Fruit fly (Drosophila melanogaster) whole organism, embryonic: ENCODE measurements around the gene CG1233.
A peak's percentile ranks its signal among the peaks of the same experiment; 100 is the strongest.

Experiments used
- BtbVII ChIP-seq: fragments of 200-800 bp; sonication (Bioruptor generic); optimal IDR thresholded peaks from 3 replicates; lab custom pipeline; 2017; ENCODE audit warnings: missing biosample characterization, mild to moderate bottlenecking, missing genetic modification characterization
- Bteb2 ChIP-seq: fragments of 200-800 bp; sonication (Bioruptor generic); optimal IDR thresholded peaks from 2 replicates; lab custom pipeline; 2016; ENCODE audit warnings: missing biosample characterization, missing genetic modification characterization
- CG10274 ChIP-seq: fragments of 200-800 bp; sonication (Bioruptor generic); optimal IDR thresholded peaks from 3 replicates; lab custom pipeline; 2017; ENCODE audit warnings: missing biosample characterization, mild to moderate bottlenecking, missing genetic modification characterization
- CG1233 ChIP-seq: fragments of 200-800 bp; sonication (Bioruptor generic); optimal IDR thresholded peaks from 4 replicates; lab custom pipeline; 2018; ENCODE audit warnings: missing biosample characterization, mild to moderate bottlenecking, missing genetic modification characterization
- CG12769 ChIP-seq: fragments of 200-800 bp; sonication (Bioruptor generic); optimal IDR thresholded peaks from 2 replicates; lab custom pipeline; 2019; ENCODE audit warnings: missing biosample characterization, mild to moderate bottlenecking, missing genetic modification characterization, moderate library complexity
- CG15269 ChIP-seq: fragments of 200-800 bp; sonication (Bioruptor generic); optimal IDR thresholded peaks from 2 replicates; lab custom pipeline; 2018; ENCODE audit warnings: missing biosample characterization, mild to moderate bottlenecking, missing genetic modification characterization, moderate library complexity
- CG15479 ChIP-seq: fragments of 200-800 bp; sonication (Bioruptor generic); optimal IDR thresholded peaks from 3 replicates; lab custom pipeline; 2019; ENCODE audit warnings: missing biosample characterization, mild to moderate bottlenecking, missing genetic modification characterization, moderate library complexity
- CG1603 ChIP-seq: fragments of 200-800 bp; sonication (Bioruptor generic); optimal IDR thresholded peaks from 2 replicates; lab custom pipeline; 2019; ENCODE audit warnings: missing biosample characterization, mild to moderate bottlenecking, missing genetic modification characterization, moderate library complexity
- CG17385 ChIP-seq: fragments of 200-800 bp; sonication (Bioruptor generic); optimal IDR thresholded peaks from 3 replicates; lab custom pipeline; 2018; ENCODE audit warnings: missing biosample characterization, mild to moderate bottlenecking, missing genetic modification characterization
- CG8089 ChIP-seq: fragments of 200-800 bp; sonication (Bioruptor generic); optimal IDR thresholded peaks from 3 replicates; lab custom pipeline; 2016; ENCODE audit warnings: missing biosample characterization, missing genetic modification characterization
- CG9437 ChIP-seq: fragments of 200-800 bp; sonication (Bioruptor generic); optimal IDR thresholded peaks from 2 replicates; lab custom pipeline; 2018; ENCODE audit warnings: missing biosample characterization, mild to moderate bottlenecking, missing genetic modification characterization
- CHES-1-like ChIP-seq: fragments of 200-800 bp; sonication (Bioruptor generic); optimal IDR thresholded peaks from 2 replicates; lab custom pipeline; 2016; ENCODE audit warnings: missing biosample characterization, missing genetic modification characterization
- D ChIP-seq, 2 experiments: fragments of 200-800 bp in 1 of 2; fragments of >200 bp in 1 of 2; sonication (Bioruptor generic) in 1 of 2; optimal IDR thresholded peaks; 2 replicates in 1 of 2; 3 replicates in 1 of 2; lab custom pipeline; 2017; ENCODE audit warnings: mild to moderate bottlenecking in 1 of 2, missing biosample characterization in 1 of 2, missing genetic modification characterization in 1 of 2, missing genetic modification reagents in 1 of 2
- Deaf1 ChIP-seq: fragments of 200-800 bp; optimal IDR thresholded peaks from 3 replicates; lab custom pipeline; 2019; ENCODE audit warnings: missing biosample characterization, mild to moderate bottlenecking, missing genetic modification characterization, moderate library complexity
- Dfd ChIP-seq, 2 experiments: fragments of >200 bp; optimal IDR thresholded peaks; 2 replicates each; lab custom pipeline; 2017; ENCODE audit warnings: missing biosample characterization in 2 of 2, missing genetic modification characterization in 2 of 2
- Med ChIP-seq: fragments of 200-800 bp; sonication (Bioruptor generic); peaks from one replicate; lab custom pipeline; 2016; ENCODE audit warnings: missing biosample characterization, missing genetic modification characterization, mild to moderate bottlenecking, inconsistent platforms, moderate library complexity
- NC2α ChIP-seq: fragments of 200-800 bp; sonication (Bioruptor generic); optimal IDR thresholded peaks from 2 replicates; lab custom pipeline; 2016; ENCODE audit warnings: missing biosample characterization, missing genetic modification characterization
- NK7.1 ChIP-seq: fragments of 200-800 bp; sonication (Bioruptor generic); optimal IDR thresholded peaks from 3 replicates; lab custom pipeline; 2016; ENCODE audit warnings: missing biosample characterization, missing genetic modification characterization
- Nf-YB ChIP-seq: fragments of 200-800 bp; sonication (Bioruptor generic); optimal IDR thresholded peaks from 3 replicates; lab custom pipeline; 2019; ENCODE audit warnings: missing biosample characterization, mild to moderate bottlenecking, missing genetic modification characterization, moderate library complexity
- Sox102F ChIP-seq: fragments of 200-800 bp; sonication (Bioruptor generic); optimal IDR thresholded peaks from 2 replicates; lab custom pipeline; 2018; ENCODE audit warnings: missing biosample characterization, mild to moderate bottlenecking, missing genetic modification characterization, moderate library complexity
- Sry-δ ChIP-seq: fragments of 200-800 bp; sonication (Bioruptor generic); optimal IDR thresholded peaks from 2 replicates; lab custom pipeline; 2016; ENCODE audit warnings: missing biosample characterization, missing genetic modification characterization
- Taf1 ChIP-seq: fragments of 200-800 bp; sonication (Bioruptor generic); IDR thresholded peaks from 2 replicates; pipeline ENCODE4 v1.3.6; 2022; ENCODE audit warnings: missing biosample characterization, missing genetic modification characterization
- YL-1 ChIP-seq: fragments of 200-800 bp; sonication (Bioruptor generic); optimal IDR thresholded peaks from 3 replicates; lab custom pipeline; 2017; ENCODE audit warnings: missing biosample characterization, mild to moderate bottlenecking, missing genetic modification characterization
- aop ChIP-seq: fragments of 200-800 bp; sonication (Bioruptor generic); IDR thresholded peaks from 2 replicates; pipeline ENCODE4 v1.3.6; 2022; ENCODE audit warnings: missing biosample characterization, missing genetic modification characterization
- gcm ChIP-seq: fragments of 200-800 bp; sonication (Bioruptor generic); optimal IDR thresholded peaks from 2 replicates; lab custom pipeline; 2019; ENCODE audit warnings: missing biosample characterization, mild to moderate bottlenecking, missing genetic modification characterization, moderate library complexity
- gro ChIP-seq: fragments of 200-800 bp; sonication (Bioruptor generic); optimal IDR thresholded peaks from 2 replicates; lab custom pipeline; 2016; ENCODE audit warnings: missing biosample characterization, missing genetic modification characterization
- lab ChIP-seq: fragments of 200-800 bp; sonication (Bioruptor generic); optimal IDR thresholded peaks from 3 replicates; lab custom pipeline; 2017; ENCODE audit warnings: missing biosample characterization, missing genetic modification characterization, mild to moderate bottlenecking, moderate library complexity, missing genetic modification reagents
- oc ChIP-seq: fragments of 200-800 bp; sonication (Bioruptor generic); optimal IDR thresholded peaks from 2 replicates; lab custom pipeline; 2018; ENCODE audit warnings: missing biosample characterization, mild to moderate bottlenecking, missing genetic modification characterization, moderate library complexity
- p53 ChIP-seq: fragments of 200-800 bp; sonication (Bioruptor generic); optimal IDR thresholded peaks from 2 replicates; lab custom pipeline; 2016; ENCODE audit warnings: missing biosample characterization, missing genetic modification characterization
- phol ChIP-seq: fragments of 200-800 bp; sonication (Bioruptor generic); optimal IDR thresholded peaks from 3 replicates; lab custom pipeline; 2018; ENCODE audit warnings: missing biosample characterization, mild to moderate bottlenecking, missing genetic modification characterization, moderate library complexity
- pros ChIP-seq: fragments of 200-800 bp; sonication (Bioruptor generic); optimal IDR thresholded peaks from 3 replicates; lab custom pipeline; 2019; ENCODE audit warnings: missing biosample characterization, mild to moderate bottlenecking, missing genetic modification characterization, moderate library complexity
- pzg ChIP-seq: fragments of 200-800 bp; sonication (Bioruptor generic); optimal IDR thresholded peaks from 3 replicates; lab custom pipeline; 2018; ENCODE audit warnings: missing biosample characterization, mild to moderate bottlenecking, missing genetic modification characterization, moderate library complexity
- sens ChIP-seq: fragments of 200-800 bp; sonication (Bioruptor generic); peaks from one replicate; lab custom pipeline; 2016; ENCODE audit warnings: missing biosample characterization, missing genetic modification characterization
- sens-2 ChIP-seq: fragments of 200-800 bp; sonication (Bioruptor generic); IDR thresholded peaks from 2 replicates; pipeline ENCODE4 v1.3.6; 2022; ENCODE audit warnings: missing biosample characterization, missing genetic modification characterization
- zen ChIP-seq: fragments of 200-800 bp; sonication (Bioruptor generic); optimal IDR thresholded peaks from 3 replicates; lab custom pipeline; 2018; ENCODE audit warnings: missing biosample characterization, mild to moderate bottlenecking, missing genetic modification characterization, moderate library complexity
- zen2 ChIP-seq: fragments of 200-800 bp; sonication (Bioruptor generic); IDR thresholded peaks from 3 replicates; pipeline ENCODE4 v1.3.6; 2022; ENCODE audit warnings: missing biosample characterization, missing genetic modification characterization; ENCODE audit not compliant: partially characterized antibody
- zf30C ChIP-seq: fragments of 200-800 bp; sonication (Bioruptor generic); optimal IDR thresholded peaks from 3 replicates; lab custom pipeline; 2018; ENCODE audit warnings: missing biosample characterization, mild to moderate bottlenecking, missing genetic modification characterization

Gene CG1233

DNA sequence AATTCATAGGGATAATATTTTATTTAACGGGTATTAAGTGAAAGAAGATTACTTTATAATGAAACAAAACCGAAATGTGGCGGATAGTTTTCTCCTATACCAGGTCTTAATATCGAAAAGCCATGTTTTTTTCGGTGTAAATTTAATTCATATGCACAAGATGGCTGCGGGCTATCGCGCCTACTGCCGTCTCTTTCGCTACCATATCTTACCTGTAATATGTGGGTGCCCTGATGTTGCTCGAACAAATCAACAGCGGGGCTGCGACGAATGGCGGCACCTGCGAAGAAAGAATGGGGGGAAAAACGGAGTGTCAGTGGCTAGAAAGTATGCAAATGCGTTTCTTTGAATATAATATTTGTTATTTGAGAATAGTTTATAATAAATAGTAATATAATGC lies 10.0 kb downstream of the CG1233 start (continued):
- TF ChIP-seq CG12769 (tag; lab: Kevin White, UChicago) (no peak), zen2 (GFP tag; lab: Robert Waterston, UW) (no peak), BtbVII (no peak), gcm (GFP tag; lab: Kevin White, UChicago) (peak; percentile 85), NC2α (no peak), CG8089 (GFP tag; lab: Kevin White, UChicago) (no peak), phol (tag; lab: Kevin White, UChicago) (peak; percentile 48), gro (GFP tag; lab: Kevin White, UChicago) (no peak), Dfd (GFP tag; optimal IDR thresholded peaks at IDR 0.05; lab: Kevin White, UChicago) (no peak), oc (tag; lab: Kevin White, UChicago) (no peak), sens-2 (GFP tag; lab: Robert Waterston, UW) (no peak), zf30C (GFP tag; lab: Kevin White, UChicago) (peak; percentile 11), CHES-1-like (no peak), lab (no peak), Nf-YB (GFP tag; lab: Kevin White, UChicago) (peak; percentile 94), aop (GFP tag; lab: Robert Waterston, UW) (no peak)

DNA sequence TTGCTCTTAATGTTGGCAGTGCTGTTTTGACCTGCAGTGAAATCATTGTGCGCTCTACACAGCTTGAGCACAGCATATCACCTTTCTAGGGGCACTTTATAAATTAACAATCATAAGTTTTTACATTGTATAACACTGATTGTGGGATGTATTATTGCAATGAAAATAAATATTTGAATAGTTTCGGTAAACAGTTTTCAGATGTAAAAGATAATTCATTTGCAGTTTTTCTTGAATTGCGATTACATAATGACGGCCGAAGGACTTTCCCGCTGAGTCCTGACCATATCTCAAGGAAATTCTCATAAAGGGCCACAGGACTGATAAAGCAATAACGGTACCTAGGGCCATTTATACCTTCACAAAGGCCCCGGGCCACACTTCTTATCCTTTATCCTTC lies 13.3 kb downstream of the CG1233 start:
- TF ChIP-seq zen (tag; lab: Kevin White, UChicago) = peak; percentile 69
- no peak for TF ChIP-seq CG17385 (GFP tag; lab: Kevin White, UChicago)
- TF ChIP-seq NK7.1 (GFP tag; lab: Kevin White, UChicago) = no peak
- no peak for TF ChIP-seq Bteb2
- TF ChIP-seq p53 = no peak
- TF ChIP-seq CG10274 (GFP tag; lab: Kevin White, UChicago) = peak; percentile 55
- TF ChIP-seq CG1233 (GFP tag; lab: Kevin White, UChicago) = peak; percentile 18
- TF ChIP-seq CG15479 = peak; percentile 86
- no peak for TF ChIP-seq Sox102F
- TF ChIP-seq Sry-δ (GFP tag; lab: Kevin White, UChicago) = no peak
- peak; percentile 45 for TF ChIP-seq sens
- no peak for TF ChIP-seq CG9437
- TF ChIP-seq D (optimal IDR thresholded peaks at IDR 0.05; lab: Kevin White, UChicago) = no peak
- no peak for TF ChIP-seq D (GFP tag; optimal IDR thresholded peaks at IDR 0.05; lab: Kevin White, UChicago)
- TF ChIP-seq, all 482 proteins: peak for 5

DNA sequence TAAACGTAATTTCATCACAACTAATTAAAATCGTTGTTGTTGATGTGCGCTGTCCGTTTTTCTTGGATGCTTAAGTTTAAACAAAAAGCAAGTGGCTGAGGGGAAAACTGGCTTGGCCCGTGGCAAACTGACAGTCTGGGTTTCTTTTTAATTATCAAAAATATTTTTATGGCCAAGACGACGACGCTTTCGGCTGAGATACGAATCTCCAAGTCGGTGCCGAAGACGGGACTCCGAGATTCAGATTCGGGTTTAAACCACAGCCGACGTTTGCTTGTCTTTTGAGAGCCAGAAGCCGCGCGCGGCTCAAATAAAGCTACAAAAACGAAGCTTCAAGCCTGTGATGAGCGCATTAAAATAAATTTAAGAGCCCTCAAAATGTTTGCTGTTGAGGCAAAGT lies 14.4 kb downstream of the CG1233 start:
- TF ChIP-seq pros (GFP tag; lab: Kevin White, UChicago) (peak; percentile 78), pzg (GFP tag; lab: Kevin White, UChicago) (no peak), YL-1 (GFP tag; lab: Kevin White, UChicago) (no peak), CG15269 (tag; lab: Kevin White, UChicago) (peak; percentile 31), Taf1 (no peak), CG1603 (tag; lab: Kevin White, UChicago) (no peak), Deaf1 (peak; percentile 55), Med (no peak)
